Worm (Caenorhabditis elegans) whole organism, midembryonic: ENCODE measurements around the gene aps-2.

ENCODE experiments used
- T22C8.4 ChIP-seq: fragments of 200-800 bp; sonication (Bioruptor generic); IDR thresholded peaks from 2 replicates; pipeline ENCODE4 v1.3.6; 2022; ENCODE audit warnings: missing genetic modification characterization, missing compliant biosample characterization
- cog-1 ChIP-seq: sonication (generic microtip); optimal IDR thresholded peaks from 2 replicates; lab custom pipeline; 2016; ENCODE audit warnings: missing genetic modification characterization, missing compliant biosample characterization
- flt-1 ChIP-seq: fragments of 200-800 bp; sonication (Bioruptor generic); IDR thresholded peaks from 2 replicates; pipeline ENCODE4 v1.3.6; 2022; ENCODE audit warnings: missing genetic modification characterization, missing compliant biosample characterization
- klf-2 ChIP-seq: fragments of 200-800 bp; sonication (Bioruptor generic); conservative IDR thresholded peaks from 2 replicates; pipeline ENCODE4 v1.3.6; 2022; ENCODE audit warnings: missing genetic modification reagents, missing genetic modification characterization, missing compliant biosample characterization
- med-1 ChIP-seq: sonication (generic microtip); optimal IDR thresholded peaks from 2 replicates; lab custom pipeline; 2017; ENCODE audit warnings: missing genetic modification characterization, mild to moderate bottlenecking, missing compliant biosample characterization, antibody characterized with exemption, missing genetic modification reagents; ENCODE audit not compliant: insufficient read depth
- ref-1 ChIP-seq: fragments of 200-800 bp; sonication (Bioruptor generic); conservative IDR thresholded peaks from 2 replicates; pipeline ENCODE4 v1.3.6; 2022; ENCODE audit warnings: missing genetic modification reagents, missing genetic modification characterization, missing compliant biosample characterization
- tab-1 ChIP-seq: fragments of 200-800 bp; sonication (Bioruptor generic); IDR thresholded peaks from 2 replicates; pipeline ENCODE4 v1.3.6; 2022; ENCODE audit warnings: missing genetic modification characterization, missing compliant biosample characterization
- ztf-23 ChIP-seq: fragments of 200-800 bp; sonication (Bioruptor generic); IDR thresholded peaks from 2 replicates; pipeline ENCODE4 v1.3.6; 2022; ENCODE audit warnings: missing genetic modification reagents, missing genetic modification characterization, missing compliant biosample characterization
- ztf-29 ChIP-seq: fragments of 200-800 bp; sonication (Bioruptor generic); IDR thresholded peaks from 2 replicates; pipeline ENCODE4 v1.3.6; 2022; ENCODE audit warnings: missing genetic modification reagents, missing genetic modification characterization, missing compliant biosample characterization

Gene aps-2

DNA sequence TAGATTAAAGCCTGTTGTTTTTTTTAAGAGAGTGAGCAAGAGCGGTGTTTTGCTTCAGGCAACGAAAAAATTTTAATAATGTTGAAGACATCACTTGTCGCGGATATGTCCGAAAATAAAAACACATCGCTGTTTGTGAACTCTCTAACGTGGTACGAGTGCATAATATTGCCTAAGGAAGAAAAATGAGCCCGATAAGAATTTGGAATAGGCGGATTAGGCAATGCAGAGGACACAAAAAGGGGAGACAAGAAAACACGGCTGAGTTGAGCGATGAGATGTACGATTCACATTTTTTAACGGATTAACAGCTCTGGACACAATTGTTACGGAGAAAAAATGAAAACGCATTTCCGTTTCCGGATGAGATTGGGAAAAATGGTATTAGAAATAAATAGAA, 30.7 kb upstream of the aps-2 start:
- no peak for TF ChIP-seq med-1 (GFP tag; lab: Kevin White, UChicago)
- TF ChIP-seq tab-1 (GFP tag; lab: Robert Waterston, UW): no peak
- TF ChIP-seq cog-1: no peak
- TF ChIP-seq ztf-29 (GFP tag; lab: Robert Waterston, UW): no peak
- no peak for TF ChIP-seq flt-1 (GFP tag; lab: Robert Waterston, UW)
- no peak for TF ChIP-seq T22C8.4 (GFP tag; lab: Robert Waterston, UW)
- no peak for TF ChIP-seq klf-2
- TF ChIP-seq ztf-23: no peak
- no peak for TF ChIP-seq ref-1

DNA sequence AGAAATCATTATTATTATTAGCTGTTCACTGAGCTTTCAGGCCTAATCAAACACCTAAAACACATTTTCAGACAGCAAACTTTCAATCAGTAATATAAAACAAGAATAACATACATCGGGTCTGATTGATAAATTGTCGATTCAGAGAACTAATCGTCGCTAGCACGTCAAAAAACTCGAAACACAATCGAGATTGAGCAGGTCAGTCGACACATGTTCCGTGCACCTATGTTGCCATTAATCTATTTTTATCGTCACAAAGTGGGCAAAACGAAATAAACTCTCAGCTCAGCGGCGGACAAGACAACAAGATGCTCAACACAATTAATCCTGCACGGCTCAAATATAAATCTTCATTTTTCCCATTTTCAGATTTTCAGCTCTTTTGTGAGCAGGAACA, 28.7 kb upstream of the aps-2 start:
- no peak for TF ChIP-seq cog-1
- no peak for TF ChIP-seq tab-1 (GFP tag; lab: Robert Waterston, UW)
- no peak for TF ChIP-seq med-1 (GFP tag; lab: Kevin White, UChicago)
- no peak for TF ChIP-seq flt-1 (GFP tag; lab: Robert Waterston, UW)
- TF ChIP-seq ztf-23: no peak
- TF ChIP-seq ref-1: no peak
- TF ChIP-seq klf-2: no peak
- no peak for TF ChIP-seq T22C8.4 (GFP tag; lab: Robert Waterston, UW)
- TF ChIP-seq ztf-29 (GFP tag; lab: Robert Waterston, UW): no peak

DNA sequence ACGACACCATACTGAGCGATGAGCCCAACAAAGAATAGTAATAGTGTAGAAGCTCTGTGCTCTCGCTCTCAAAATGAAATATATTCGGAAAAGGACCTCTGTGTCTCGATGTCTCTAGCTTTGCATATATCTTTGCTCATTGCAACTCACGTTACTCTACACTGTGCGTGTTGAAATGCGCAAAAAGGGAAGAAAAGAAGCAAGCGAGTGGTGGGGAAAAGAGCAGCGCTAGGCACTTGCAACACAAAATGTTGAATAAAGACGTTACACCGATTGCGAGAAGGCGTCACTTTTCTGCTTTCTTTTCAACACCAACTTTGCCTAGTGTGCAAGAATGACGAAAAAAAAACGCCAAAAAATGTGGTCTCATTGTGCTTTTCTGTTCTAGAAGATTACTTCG, 23.5 kb upstream of the aps-2 start:
- TF ChIP-seq ztf-29 (GFP tag; lab: Robert Waterston, UW) (no peak), ztf-23 (no peak), ref-1 (no peak), T22C8.4 (GFP tag; lab: Robert Waterston, UW) (no peak), klf-2 (no peak), med-1 (GFP tag; lab: Kevin White, UChicago) (no peak), tab-1 (GFP tag; lab: Robert Waterston, UW) (no peak), flt-1 (GFP tag; lab: Robert Waterston, UW) (no peak)

DNA sequence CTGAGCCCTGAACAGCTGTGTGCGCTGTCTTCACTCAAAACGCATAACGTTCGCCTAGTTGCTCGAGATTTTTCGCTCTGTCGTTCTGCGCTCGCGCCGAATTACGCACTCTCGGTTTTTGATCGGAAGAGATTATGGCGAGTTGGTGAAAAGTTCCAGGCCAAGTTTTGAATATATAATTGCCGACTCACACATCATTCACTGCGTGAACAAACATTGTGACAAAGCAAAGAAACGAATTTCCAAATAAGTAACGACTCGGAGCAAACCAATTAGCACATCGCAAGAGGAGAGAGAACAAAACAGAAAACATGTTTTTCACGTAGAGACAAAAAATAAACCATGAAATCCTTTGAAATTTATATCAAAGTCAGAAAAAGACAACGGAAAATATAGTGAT, 22.7 kb upstream of the aps-2 start:
- TF ChIP-seq flt-1 (GFP tag; lab: Robert Waterston, UW) (no peak), ref-1 (no peak), med-1 (GFP tag; lab: Kevin White, UChicago) (no peak), klf-2 (no peak), T22C8.4 (GFP tag; lab: Robert Waterston, UW) (no peak), ztf-23 (no peak), cog-1 (no peak), ztf-29 (GFP tag; lab: Robert Waterston, UW) (no peak), tab-1 (GFP tag; lab: Robert Waterston, UW) (no peak)

DNA sequence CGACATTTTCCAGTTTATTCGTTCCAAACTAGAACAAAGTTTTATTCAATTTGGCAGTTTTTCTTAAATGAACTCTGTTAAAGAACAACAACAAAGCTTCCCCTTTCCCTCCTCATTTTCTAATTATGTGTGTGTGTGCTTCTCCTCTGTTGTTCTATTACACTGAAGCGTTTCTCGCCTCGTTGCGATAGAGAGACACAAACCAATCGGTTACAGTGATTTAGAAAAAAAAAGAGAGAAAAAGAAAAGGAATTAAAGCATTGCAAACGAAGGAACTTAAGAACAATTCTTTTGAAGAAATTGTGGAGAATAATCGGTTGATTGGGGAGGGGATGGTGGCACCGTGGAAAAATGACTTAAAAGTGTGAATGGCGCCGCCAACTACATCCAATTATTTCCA, 20.5 kb upstream of the aps-2 start, which contains the start of gene cest-26:
TSS of gene cest-26 (minus strand) at position 101 of the 400 bp plus-strand sequence.
- TF ChIP-seq med-1 (GFP tag; lab: Kevin White, UChicago): no peak
- no peak for TF ChIP-seq klf-2
- TF ChIP-seq ztf-23: no peak
- no peak for TF ChIP-seq tab-1 (GFP tag; lab: Robert Waterston, UW)
- no peak for TF ChIP-seq ztf-29 (GFP tag; lab: Robert Waterston, UW)
- TF ChIP-seq ref-1: no peak
- no peak for TF ChIP-seq T22C8.4 (GFP tag; lab: Robert Waterston, UW)
- TF ChIP-seq flt-1 (GFP tag; lab: Robert Waterston, UW): no peak
- TF ChIP-seq cog-1: no peak

DNA sequence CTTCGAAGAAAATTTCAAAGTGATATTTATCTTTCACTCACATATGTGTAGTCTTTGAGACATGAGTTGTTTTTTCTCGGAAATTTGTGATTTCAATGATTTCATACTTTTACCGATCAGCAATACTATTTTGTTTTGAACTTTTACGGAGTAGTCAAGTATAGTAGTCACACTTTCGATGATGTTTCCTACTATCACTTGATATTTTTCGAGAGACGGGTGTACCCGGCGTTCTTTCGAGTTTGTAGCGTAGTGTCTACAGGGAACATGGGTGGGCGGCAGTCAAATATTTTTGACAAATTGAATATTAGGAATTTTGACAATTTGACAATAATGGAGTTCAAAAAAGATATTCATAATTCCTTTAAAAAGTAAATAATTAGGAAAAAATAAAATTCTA, 19.2 kb upstream of the aps-2 start:
- TF ChIP-seq cog-1 (no peak), flt-1 (GFP tag; lab: Robert Waterston, UW) (no peak), T22C8.4 (GFP tag; lab: Robert Waterston, UW) (no peak), tab-1 (GFP tag; lab: Robert Waterston, UW) (no peak), ztf-23 (no peak), klf-2 (no peak), ref-1 (no peak), med-1 (GFP tag; lab: Kevin White, UChicago) (no peak), ztf-29 (GFP tag; lab: Robert Waterston, UW) (no peak)

DNA sequence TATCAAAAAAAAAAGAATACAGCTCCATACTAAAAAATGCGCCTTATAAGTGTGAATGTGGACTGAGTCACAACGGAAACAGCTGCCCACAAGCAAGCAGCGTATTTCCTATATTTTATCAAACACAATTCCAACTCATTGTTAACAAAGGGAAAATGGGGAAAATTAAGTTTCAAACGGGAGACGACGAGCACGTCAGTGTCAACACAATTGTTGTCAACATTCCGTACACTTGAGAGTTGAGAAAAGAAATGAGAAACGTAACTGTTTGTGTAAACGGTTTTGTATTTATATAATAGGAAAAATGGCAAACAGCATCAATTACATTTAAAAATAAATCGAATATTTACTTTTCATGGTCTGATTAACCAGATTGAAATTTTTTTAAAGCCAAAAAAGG, 18.5 kb upstream of the aps-2 start:
- TF ChIP-seq med-1 (GFP tag; lab: Kevin White, UChicago): no peak
- TF ChIP-seq ztf-29 (GFP tag; lab: Robert Waterston, UW): no peak
- no peak for TF ChIP-seq tab-1 (GFP tag; lab: Robert Waterston, UW)
- no peak for TF ChIP-seq cog-1
- no peak for TF ChIP-seq ref-1
- TF ChIP-seq klf-2: no peak
- no peak for TF ChIP-seq ztf-23
- no peak for TF ChIP-seq T22C8.4 (GFP tag; lab: Robert Waterston, UW)
- TF ChIP-seq flt-1 (GFP tag; lab: Robert Waterston, UW): no peak

DNA sequence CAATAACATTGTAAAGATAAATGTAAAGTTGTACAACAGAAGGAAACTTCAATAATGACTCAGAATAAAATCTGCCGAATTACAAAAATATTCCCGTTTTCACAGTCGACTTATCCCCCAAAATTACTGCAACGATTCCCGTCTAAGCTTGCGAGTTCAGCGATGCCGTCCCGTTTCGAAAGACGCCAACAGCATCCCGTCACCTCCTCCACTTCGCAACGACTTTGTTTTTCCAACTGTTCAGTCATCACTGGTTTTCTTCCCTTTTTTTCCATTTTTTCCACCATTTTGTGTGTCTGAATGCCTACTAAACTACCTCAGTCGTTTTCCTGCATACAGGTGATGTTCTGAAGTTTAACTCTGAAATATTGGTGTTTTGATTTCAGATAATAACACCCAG, 17.4 kb upstream of the aps-2 start, which contains the start of gene F15A8.1:
TSS of gene F15A8.1 (plus strand) at position 301 of the 400 bp plus-strand sequence.
- TF ChIP-seq ref-1 (no peak), tab-1 (GFP tag; lab: Robert Waterston, UW) (no peak), klf-2 (no peak), flt-1 (GFP tag; lab: Robert Waterston, UW) (no peak), cog-1 (no peak), med-1 (GFP tag; lab: Kevin White, UChicago) (no peak), T22C8.4 (GFP tag; lab: Robert Waterston, UW) (no peak), ztf-23 (no peak), ztf-29 (GFP tag; lab: Robert Waterston, UW) (no peak)

DNA sequence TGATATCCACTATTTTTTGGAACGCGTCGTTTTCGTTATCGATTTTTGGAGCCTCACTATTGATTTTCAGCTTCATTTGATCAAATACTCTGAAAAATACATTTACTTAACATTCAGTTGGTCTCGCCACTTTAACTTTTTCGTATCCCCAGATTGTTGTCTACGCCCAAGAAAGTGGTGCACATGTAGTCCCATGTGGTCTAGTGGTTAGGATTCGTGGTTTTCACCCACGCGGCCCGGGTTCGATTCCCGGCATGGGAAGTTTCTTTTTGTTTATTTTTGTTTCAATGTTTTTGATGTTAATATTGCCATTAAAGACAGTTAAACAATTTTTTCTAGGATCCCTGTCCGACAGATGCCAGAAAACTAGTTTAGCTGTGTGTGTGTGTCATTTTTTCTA, 14.0 kb upstream of the aps-2 start:
- TF ChIP-seq ztf-23 (peak; percentile 81), ztf-29 (GFP tag; lab: Robert Waterston, UW) (peak; percentile 86; the same call in 1 of the 2 replicates), flt-1 (GFP tag; lab: Robert Waterston, UW) (peak; percentile 93), med-1 (GFP tag; lab: Kevin White, UChicago) (peak; percentile 55), klf-2 (peak; percentile 72; the same call in 1 of the 2 replicates), T22C8.4 (GFP tag; lab: Robert Waterston, UW) (peak; percentile 75), ref-1 (peak; percentile 58), cog-1 (peak; percentile 63), tab-1 (GFP tag; lab: Robert Waterston, UW) (peak; percentile 92)

DNA sequence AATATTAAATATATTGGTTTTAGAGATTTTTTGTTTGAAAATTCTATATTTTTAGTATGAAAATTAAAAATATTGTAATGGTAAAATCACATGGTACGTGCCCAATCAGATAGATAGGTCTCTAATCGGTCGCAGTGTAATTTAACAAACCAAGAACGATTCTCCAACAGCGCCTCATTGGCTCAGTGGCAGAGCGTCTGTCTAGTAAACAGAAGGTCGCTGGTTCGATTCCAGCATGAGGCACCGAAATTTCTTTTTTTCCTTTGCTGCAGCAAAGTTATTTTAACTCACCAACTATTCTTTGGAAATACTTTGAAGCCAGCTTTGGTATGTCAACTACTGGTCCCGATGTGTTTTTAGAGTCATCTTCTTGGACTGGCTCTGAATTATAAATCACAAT, 13.2 kb upstream of the aps-2 start:
- TF ChIP-seq klf-2 (0 out of 2 replicates have a peak, but pooled peaks have one; percentile 41), ref-1 (no peak), ztf-29 (GFP tag; lab: Robert Waterston, UW) (no peak), ztf-23 (peak; percentile 66), flt-1 (GFP tag; lab: Robert Waterston, UW) (peak; percentile 87)
